Worm (Caenorhabditis elegans) whole organism, young adult: ENCODE data around the gene nekl-4.
A peak's percentile ranks its signal among the peaks of the same experiment; 100 is the strongest.

ENCODE experiments used
- B0261.1 ChIP-seq: sonication (generic microtip); optimal IDR thresholded peaks from 2 replicates; lab custom pipeline; 2016; ENCODE audit warnings: mild to moderate bottlenecking, missing genetic modification characterization, moderate library complexity, missing compliant biosample characterization
- C06A6.2 ChIP-seq: fragments of 200-800 bp; sonication (Bioruptor generic); conservative IDR thresholded peaks from 2 replicates; pipeline ENCODE4 v1.3.6; 2022; ENCODE audit warnings: missing genetic modification characterization, missing compliant biosample characterization
- D2030.7 ChIP-seq: fragments of 200-800 bp; sonication (Bioruptor generic); IDR thresholded peaks from 2 replicates; pipeline ENCODE4 v1.3.6; 2022; ENCODE audit warnings: missing genetic modification reagents, missing genetic modification characterization, missing compliant biosample characterization
- F22D6.2 ChIP-seq: sonication (generic microtip); optimal IDR thresholded peaks from 2 replicates; lab custom pipeline; 2016; ENCODE audit warnings: mild to moderate bottlenecking, missing genetic modification characterization, missing compliant biosample characterization
- F57A8.1 ChIP-seq: fragments of 200-800 bp; sonication (Bioruptor generic); optimal IDR thresholded peaks from 2 replicates; lab custom pipeline; 2018; ENCODE audit warnings: mild to moderate bottlenecking, missing genetic modification characterization, moderate library complexity, missing compliant biosample characterization
- K11D2.4 ChIP-seq: fragments of 200-800 bp; sonication (Bioruptor generic); IDR thresholded peaks from 2 replicates; pipeline ENCODE4 v1.3.6; 2022; ENCODE audit warnings: missing genetic modification reagents, missing genetic modification characterization, missing compliant biosample characterization
- K12H6.12 ChIP-seq: fragments of 200-800 bp; sonication (Bioruptor generic); optimal IDR thresholded peaks from 2 replicates; lab custom pipeline; 2018; ENCODE audit warnings: mild to moderate bottlenecking, missing genetic modification characterization, missing compliant biosample characterization
- Y56A3A.18 ChIP-seq: fragments of 200-800 bp; sonication (Bioruptor generic); IDR thresholded peaks from 2 replicates; pipeline ENCODE4 v1.3.6; 2022; ENCODE audit warnings: missing genetic modification reagents, missing genetic modification characterization, missing compliant biosample characterization
- ZK185.1 ChIP-seq: sonication (generic microtip); optimal IDR thresholded peaks from 2 replicates; lab custom pipeline; 2016; ENCODE audit warnings: mild to moderate bottlenecking, missing genetic modification characterization, missing compliant biosample characterization; ENCODE audit not compliant: poor library complexity, severe bottlenecking
- ama-1 ChIP-seq, 3 experiments: fragments of 150-350 bp in 1 of 3; sonication (generic microtip) in 2 of 3; optimal IDR thresholded peaks; 2 replicates each; lab custom pipeline; 2014 to 2018; ENCODE audit warnings: missing biosample characterization in 2 of 3, missing genetic modification characterization in 2 of 3, missing genetic modification reagents in 2 of 3
- aptf-3 ChIP-seq: fragments of 200-800 bp; sonication (Bioruptor generic); IDR thresholded peaks from 2 replicates; pipeline ENCODE4 v1.3.6; 2022; ENCODE audit warnings: missing genetic modification characterization, missing compliant biosample characterization
- atf-7 ChIP-seq: sonication (generic microtip); optimal IDR thresholded peaks from 2 replicates; lab custom pipeline; 2017; ENCODE audit warnings: mild to moderate bottlenecking, missing genetic modification characterization, missing compliant biosample characterization
- athp-1 ChIP-seq: sonication (generic microtip); optimal IDR thresholded peaks from 2 replicates; lab custom pipeline; 2017; ENCODE audit warnings: mild to moderate bottlenecking, missing genetic modification characterization, missing compliant biosample characterization
- attf-5 ChIP-seq: fragments of 200-800 bp; sonication (Bioruptor generic); optimal IDR thresholded peaks from 2 replicates; lab custom pipeline; 2018; ENCODE audit warnings: mild to moderate bottlenecking, missing genetic modification characterization, missing compliant biosample characterization
- bed-2 ChIP-seq: fragments of 200-800 bp; sonication (Bioruptor generic); IDR thresholded peaks from 2 replicates; pipeline ENCODE4 v1.3.6; 2022; ENCODE audit warnings: missing genetic modification reagents, missing genetic modification characterization, missing compliant biosample characterization
- cebp-1 ChIP-seq, 2 experiments: fragments of 200-800 bp in 1 of 2; sonication (Bioruptor generic) in 1 of 2; sonication (generic microtip) in 1 of 2; IDR thresholded peaks in 1 of 2; optimal IDR thresholded peaks in 1 of 2; 2 replicates each; pipeline versions ENCODE4 v1.3.6 to Lab custom; 2017 to 2022; ENCODE audit warnings: missing compliant biosample characterization in 2 of 2, missing genetic modification characterization in 2 of 2, mild to moderate bottlenecking in 1 of 2, missing genetic modification reagents in 1 of 2, moderate library complexity in 1 of 2
- ceh-79 ChIP-seq: sonication (generic microtip); optimal IDR thresholded peaks from 2 replicates; lab custom pipeline; 2017; ENCODE audit warnings: mild to moderate bottlenecking, missing genetic modification characterization, missing compliant biosample characterization
- dox-1 ChIP-seq: fragments of 200-800 bp; sonication (Bioruptor generic); IDR thresholded peaks from 2 replicates; pipeline ENCODE4 v1.3.6; 2022; ENCODE audit warnings: missing genetic modification reagents, missing genetic modification characterization, missing compliant biosample characterization
- dpff-1 ChIP-seq: sonication (generic microtip); optimal IDR thresholded peaks from 2 replicates; lab custom pipeline; 2017; ENCODE audit warnings: mild to moderate bottlenecking, missing genetic modification characterization, missing compliant biosample characterization
- ekl-4 ChIP-seq: fragments of 200-800 bp; sonication (Bioruptor generic); IDR thresholded peaks from 2 replicates; pipeline ENCODE4 v1.3.6; 2022; ENCODE audit warnings: missing genetic modification reagents, missing genetic modification characterization, missing compliant biosample characterization
- fkh-3 ChIP-seq: sonication (generic microtip); optimal IDR thresholded peaks from 2 replicates; lab custom pipeline; 2016; ENCODE audit warnings: mild to moderate bottlenecking, missing genetic modification characterization, missing compliant biosample characterization
- him-1 ChIP-seq: sonication (generic microtip); optimal IDR thresholded peaks from 2 replicates; lab custom pipeline; 2016; ENCODE audit warnings: missing genotype, missing genetic modification reagents, missing genetic modification characterization, missing compliant biosample characterization
- hmg-1.2 ChIP-seq: fragments of 200-800 bp; sonication (Bioruptor generic); IDR thresholded peaks from 2 replicates; pipeline ENCODE4 v1.3.6; 2022; ENCODE audit warnings: missing genetic modification reagents, missing genetic modification characterization, missing compliant biosample characterization
- let-607 ChIP-seq, 2 experiments: fragments of 200-800 bp in 1 of 2; sonication (Bioruptor generic) in 1 of 2; sonication (generic microtip) in 1 of 2; optimal IDR thresholded peaks; 2 replicates each; lab custom pipeline; 2016 to 2018; ENCODE audit warnings: mild to moderate bottlenecking in 2 of 2, missing compliant biosample characterization in 2 of 2, missing genetic modification characterization in 2 of 2, moderate library complexity in 2 of 2, missing genotype in 1 of 2
- lin-35 ChIP-seq, 3 experiments: fragments of 150-350 bp in 2 of 3; sonication (generic microtip) in 1 of 3; optimal IDR thresholded peaks; 2 replicates each; lab custom pipeline; 2014 to 2018; ENCODE audit warnings: missing biosample characterization in 3 of 3, missing genetic modification characterization in 3 of 3, missing genetic modification reagents in 3 of 3
- lin-40 ChIP-seq: sonication (generic microtip); optimal IDR thresholded peaks from 2 replicates; lab custom pipeline; 2016; ENCODE audit warnings: missing genetic modification characterization, mild to moderate bottlenecking, missing compliant biosample characterization, missing genotype, missing genetic modification reagents
- lir-1 ChIP-seq: fragments of 200-800 bp; sonication (Bioruptor generic); conservative IDR thresholded peaks from 2 replicates; pipeline ENCODE4 v1.3.6; 2022; ENCODE audit warnings: missing genetic modification reagents, missing genetic modification characterization, missing compliant biosample characterization
- madf-10 ChIP-seq: sonication (generic microtip); optimal IDR thresholded peaks from 2 replicates; lab custom pipeline; 2016; ENCODE audit warnings: mild to moderate bottlenecking, missing genetic modification characterization, missing compliant biosample characterization
- mes-4 ChIP-seq: sonication (generic microtip); optimal IDR thresholded peaks from 2 replicates; lab custom pipeline; 2016; ENCODE audit warnings: missing genotype, missing genetic modification characterization, missing compliant biosample characterization
- mxl-1 ChIP-seq: sonication (generic microtip); optimal IDR thresholded peaks from 2 replicates; lab custom pipeline; 2016; ENCODE audit warnings: missing genetic modification characterization, missing compliant biosample characterization
- nfyb-1 ChIP-seq: fragments of 200-800 bp; sonication (Bioruptor generic); IDR thresholded peaks from 2 replicates; pipeline ENCODE4 v1.3.6; 2022; ENCODE audit warnings: missing genetic modification reagents, missing genetic modification characterization, missing compliant biosample characterization
- nhr-80 ChIP-seq: sonication (generic microtip); optimal IDR thresholded peaks from 2 replicates; lab custom pipeline; 2016; ENCODE audit warnings: missing genetic modification characterization, missing compliant biosample characterization
- nhr-90 ChIP-seq: sonication (generic microtip); optimal IDR thresholded peaks from 2 replicates; lab custom pipeline; 2016; ENCODE audit warnings: missing genotype, mild to moderate bottlenecking, missing genetic modification characterization, missing compliant biosample characterization
- snpc-4 ChIP-seq, 5 experiments: fragments of 150-350 bp in 1 of 5; sonication (generic microtip) in 4 of 5; optimal IDR thresholded peaks; 2 replicates each; lab custom pipeline; 2014 to 2018; ENCODE audit warnings: missing genetic modification characterization in 5 of 5, missing biosample characterization in 3 of 5, antibody characterized with exemption in 2 of 5, mild to moderate bottlenecking in 2 of 5, missing compliant biosample characterization in 2 of 5, missing genotype in 2 of 5, moderate library complexity in 2 of 5, missing genetic modification reagents in 1 of 5
- somi-1 ChIP-seq: fragments of 200-800 bp; sonication (Bioruptor generic); optimal IDR thresholded peaks from 2 replicates; lab custom pipeline; 2018; ENCODE audit warnings: mild to moderate bottlenecking, missing genetic modification characterization, missing compliant biosample characterization
- tbp1 ChIP-seq: fragments of 200-800 bp; sonication (Bioruptor generic); optimal IDR thresholded peaks from 2 replicates; lab custom pipeline; 2018; ENCODE audit warnings: mild to moderate bottlenecking, missing genetic modification characterization, missing compliant biosample characterization
- tlf-1 ChIP-seq: fragments of 200-800 bp; sonication (Bioruptor generic); optimal IDR thresholded peaks from 2 replicates; lab custom pipeline; 2018; ENCODE audit warnings: mild to moderate bottlenecking, missing genetic modification characterization, missing compliant biosample characterization
- unc-130 ChIP-seq: sonication (generic microtip); optimal IDR thresholded peaks from 2 replicates; lab custom pipeline; 2016; ENCODE audit warnings: missing genetic modification reagents, missing genetic modification characterization, missing compliant biosample characterization
- zim-3 ChIP-seq: sonication (generic microtip); optimal IDR thresholded peaks from 2 replicates; lab custom pipeline; 2017; ENCODE audit warnings: mild to moderate bottlenecking, missing genetic modification characterization, moderate library complexity, missing compliant biosample characterization
- ztf-3 ChIP-seq: fragments of 200-800 bp; sonication (Bioruptor generic); optimal IDR thresholded peaks from 2 replicates; lab custom pipeline; 2018; ENCODE audit warnings: mild to moderate bottlenecking, missing genetic modification characterization, missing compliant biosample characterization

The nekl-4 gene

DNA sequence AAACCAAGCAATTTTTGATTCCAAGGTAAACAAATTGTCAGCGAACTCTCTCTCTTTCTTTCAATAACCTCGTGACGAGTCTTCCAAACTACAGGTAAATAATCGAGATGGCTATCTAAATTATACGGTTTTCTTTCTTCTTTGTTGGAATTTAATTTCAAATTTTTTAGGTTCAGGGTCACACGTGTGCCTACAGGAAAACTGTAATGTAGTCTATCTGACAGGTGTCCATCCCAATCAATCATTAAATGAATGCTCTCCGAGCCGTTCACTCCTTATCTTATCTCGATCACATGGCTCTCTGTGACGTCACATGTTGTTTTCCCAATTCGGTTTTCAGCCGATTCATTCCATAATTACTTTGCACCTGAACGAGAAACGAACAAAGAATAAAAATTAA lies 35.8 kb upstream of the nekl-4 start (continued):
- TF ChIP-seq ztf-3 (no peak), unc-130 (no peak), fkh-3 (tag; lab: Kevin White, UChicago) (no peak), nhr-80 (peak; percentile 78), athp-1 (tag; lab: Kevin White, UChicago) (no peak), snpc-4 (GFP tag; optimal IDR thresholded peaks at IDR 0.05; lab: Kevin White, UChicago) (no peak), snpc-4 (tag; optimal IDR thresholded peaks at IDR 0.05; lab: Kevin White, UChicago) (no peak), ama-1 (optimal IDR thresholded peaks at IDR 0.05; lab: Kevin White, UChicago) (no peak), ama-1 (GFP tag; optimal IDR thresholded peaks at IDR 0.05; lab: Kevin White, UChicago) (no peak), Y56A3A.18 (GFP tag; lab: Robert Waterston, UW) (no peak)

DNA sequence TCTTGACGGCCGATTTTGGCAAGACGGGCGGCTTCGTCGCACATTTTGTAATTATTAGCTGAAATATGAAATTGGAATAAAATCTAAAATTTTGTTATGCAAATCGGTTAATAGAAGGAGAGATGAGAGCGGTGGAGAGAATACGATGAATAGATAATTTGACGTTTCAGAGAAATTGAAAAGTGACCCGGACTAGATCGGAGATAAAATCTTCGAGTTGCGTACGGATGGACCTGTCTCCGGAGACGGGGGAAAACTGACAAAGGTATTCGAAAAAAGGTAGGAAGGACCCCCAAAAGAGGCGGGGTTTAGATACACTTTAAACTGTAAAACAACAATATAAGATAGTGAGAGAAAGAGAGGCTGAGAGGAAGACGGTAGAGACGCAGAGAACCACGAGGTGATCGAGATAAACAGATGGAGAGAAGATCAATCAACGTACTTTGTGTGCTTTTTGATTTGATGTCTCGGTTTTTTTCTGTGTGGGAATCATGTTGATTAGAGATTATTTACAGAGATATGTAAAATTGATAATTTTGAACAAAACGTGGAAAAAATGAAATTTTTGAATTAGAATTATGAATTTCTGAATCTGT lies 34.8 kb upstream of the nekl-4 start, which contains the start of gene F09F7.6:
Gene F09F7.6, minus strand, starts transcription at position 64 of the 596 bp plus-strand sequence.
- TF ChIP-seq him-1 (tag; lab: Kevin White, UChicago) (no peak), K12H6.12 (tag; lab: Kevin White, UChicago) (peak; percentile 62), attf-5 (peak; percentile 38), atf-7 (tag; lab: Kevin White, UChicago) (peak; percentile 25), D2030.7 (no peak), aptf-3 (GFP tag; lab: Robert Waterston, UW) (no peak), nhr-80 (peak; percentile 60), dox-1 (peak; percentile 11; the same call in 1 of the 2 replicates), hmg-1.2 (GFP tag; lab: Robert Waterston, UW) (peak; percentile 52), ZK185.1 (tag; lab: Kevin White, UChicago) (peak; percentile 1), tbp1 (GFP tag; lab: Kevin White, UChicago) (peak; percentile 30), ceh-79 (tag; lab: Kevin White, UChicago) (no peak), nfyb-1 (0 out of 2 replicates have a peak, but pooled peaks have one; percentile 34), nhr-90 (tag; lab: Kevin White, UChicago) (no peak), let-607 (tag; optimal IDR thresholded peaks at IDR 0.05; lab: Kevin White, UChicago) (peak in 1 of 2 experiments; percentile 21), madf-10 (tag; lab: Kevin White, UChicago) (no peak), C06A6.2 (GFP tag; lab: Robert Waterston, UW) (0 out of 2 replicates have a peak, but pooled peaks have one; percentile 28), F57A8.1 (GFP tag; lab: Kevin White, UChicago) (no peak), dpff-1 (tag; lab: Kevin White, UChicago) (no peak), bed-2 (GFP tag; lab: Robert Waterston, UW) (no peak), lir-1 (0 out of 2 replicates have a peak, but pooled peaks have one; percentile 23), cebp-1 (GFP tag; IDR thresholded peaks at IDR 0.05; lab: Robert Waterston, UW) (no peak), cebp-1 (tag; optimal IDR thresholded peaks at IDR 0.05; lab: Kevin White, UChicago) (peak; percentile 59), ztf-3 (no peak), mxl-1 (tag; lab: Kevin White, UChicago) (no peak), K11D2.4 (GFP tag; lab: Robert Waterston, UW) (peak; percentile 46; the same call in 1 of the 2 replicates), lin-40 (tag; lab: Kevin White, UChicago) (peak; percentile 57), somi-1 (GFP tag; lab: Kevin White, UChicago) (peak; percentile 64), tlf-1 (GFP tag; lab: Kevin White, UChicago) (peak; percentile 42), zim-3 (tag; lab: Kevin White, UChicago) (no peak), B0261.1 (no peak), lin-35 (GFP tag; optimal IDR thresholded peaks at IDR 0.05; lab: Kevin White, UChicago) (peak in 1 of 3 experiments; percentile 12), ama-1 (optimal IDR thresholded peaks at IDR 0.05; lab: Kevin White, UChicago) (peak; percentile 61), ama-1 (GFP tag; optimal IDR thresholded peaks at IDR 0.05; lab: Kevin White, UChicago) (no peak), mes-4 (tag; lab: Kevin White, UChicago) (no peak), ekl-4 (GFP tag; lab: Robert Waterston, UW) (no peak), snpc-4 (GFP tag; optimal IDR thresholded peaks at IDR 0.05; lab: Kevin White, UChicago) (no peak), snpc-4 (tag; optimal IDR thresholded peaks at IDR 0.05; lab: Kevin White, UChicago) (no peak), F22D6.2 (tag; lab: Kevin White, UChicago) (no peak)
